Fruit fly (Drosophila melanogaster) S2 (cell line): ENCODE results near the gene spict.

Experiments used
- CG8478 ChIP-seq: fragments of >200 bp; optimal IDR thresholded peaks from 2 replicates; lab custom pipeline; 2018
- CTCF ChIP-seq, 2 experiments: fragments of >200 bp; optimal IDR thresholded peaks; 2 replicates each; lab custom pipeline; 2018

Gene spict

DNA sequence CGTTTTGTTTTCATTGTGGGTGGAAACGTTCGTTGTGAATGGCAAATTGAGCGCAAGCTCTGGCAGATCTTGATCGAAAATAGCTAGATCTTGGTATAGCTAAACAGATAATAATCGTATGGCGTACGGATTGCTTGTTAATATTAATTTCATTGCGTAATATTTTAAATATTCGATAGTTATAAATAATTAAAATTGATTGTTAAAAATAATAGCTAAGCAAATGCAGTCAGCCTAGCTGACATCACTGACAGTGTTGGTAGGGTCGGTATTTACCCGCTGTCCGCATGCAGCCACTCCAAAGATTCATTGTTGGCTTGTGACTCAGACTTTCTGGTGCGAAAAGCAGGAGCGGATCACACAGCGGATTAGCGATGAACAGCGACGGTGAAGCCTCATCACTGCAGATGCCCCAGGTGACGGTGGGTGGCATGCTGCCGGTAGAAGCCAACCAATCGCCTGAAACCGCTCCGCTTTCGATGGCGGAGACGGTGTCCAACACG is at the start of gene spict, which contains the start of gene CG5776:
spict (plus strand) TSS at position 308 of the 503 bp plus-strand sequence.
CG5776 (minus strand) TSS at position 34 of the 503 bp plus-strand sequence.
- TF ChIP-seq CTCF (optimal IDR thresholded peaks at IDR 0.05; lab: Kevin White, UChicago) = peak in 1 of 2 experiments; percentile 15
- no peak for TF ChIP-seq CG8478

DNA sequence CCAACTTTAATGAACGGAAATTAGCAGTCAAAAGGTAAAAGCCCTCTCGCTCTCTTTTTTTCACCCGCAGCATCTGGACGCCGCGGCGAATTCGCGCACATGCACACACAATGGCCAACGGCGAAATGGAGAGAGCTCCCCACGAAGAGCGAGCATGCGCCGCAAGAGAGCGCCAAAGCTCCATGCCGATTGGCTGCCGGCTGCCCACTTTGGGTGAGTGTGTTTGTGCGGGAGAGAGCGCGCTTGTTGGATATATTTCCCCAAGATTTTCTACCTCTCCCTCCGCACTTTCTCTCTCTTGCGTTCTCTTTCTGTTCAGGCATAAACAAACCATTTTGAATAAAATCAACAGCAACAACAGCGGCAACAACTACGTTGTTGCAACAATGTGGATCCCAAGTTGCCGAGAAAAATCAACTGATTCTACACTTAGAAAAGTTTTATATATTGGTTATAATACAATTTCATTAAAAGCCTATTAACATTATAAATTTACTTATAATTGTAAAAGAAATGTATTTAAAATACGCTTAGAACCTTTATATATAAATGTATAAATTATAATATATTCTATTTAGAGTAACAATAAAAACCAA is 48.7 kb upstream of the spict start:
- TF ChIP-seq CTCF (optimal IDR thresholded peaks at IDR 0.05; lab: Kevin White, UChicago) (no peak), CG8478 (no peak)

DNA sequence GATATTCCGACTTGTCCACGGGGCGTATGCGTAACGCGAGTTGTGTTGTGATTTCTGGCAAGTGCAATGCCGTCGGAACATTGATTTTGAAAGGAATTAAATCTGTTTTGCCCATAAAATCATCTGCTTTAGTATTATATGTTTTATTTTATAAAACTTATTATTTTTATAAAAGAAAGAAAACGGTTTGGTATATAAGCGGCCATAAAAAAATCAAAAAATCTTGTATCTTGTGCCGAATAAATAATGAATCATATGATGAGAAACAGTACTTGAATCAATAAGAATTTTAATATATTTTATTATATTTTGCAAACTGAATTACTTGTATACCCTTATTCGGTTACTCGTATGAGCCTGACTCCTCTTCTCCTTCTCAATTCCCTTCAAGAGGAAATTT is 47.7 kb upstream of the spict start, which contains the start of gene pdm2:
pdm2 (plus strand) TSS at position 301 of the 400 bp plus-strand sequence.
- TF ChIP-seq CG8478 (no peak), CTCF (optimal IDR thresholded peaks at IDR 0.05; lab: Kevin White, UChicago) (no peak)

DNA sequence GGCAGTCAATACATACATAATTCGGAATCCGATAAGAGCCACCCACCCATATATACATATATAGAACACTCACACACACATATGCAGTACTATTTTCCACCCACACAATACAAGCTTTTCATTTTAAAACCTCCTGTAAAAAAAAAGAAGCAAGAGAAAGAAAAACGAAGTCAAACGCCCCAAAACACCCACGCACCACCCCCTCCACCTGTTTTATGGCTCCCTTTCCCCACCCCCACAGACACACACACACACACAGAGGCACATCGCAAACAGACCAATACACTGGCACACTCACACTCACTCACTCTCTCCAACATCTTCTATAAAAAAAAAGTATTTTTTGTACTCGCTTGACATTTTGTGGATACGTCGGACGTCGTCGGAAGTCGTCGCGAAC is 47.2 kb upstream of the spict start:
- no peak for TF ChIP-seq CG8478

DNA sequence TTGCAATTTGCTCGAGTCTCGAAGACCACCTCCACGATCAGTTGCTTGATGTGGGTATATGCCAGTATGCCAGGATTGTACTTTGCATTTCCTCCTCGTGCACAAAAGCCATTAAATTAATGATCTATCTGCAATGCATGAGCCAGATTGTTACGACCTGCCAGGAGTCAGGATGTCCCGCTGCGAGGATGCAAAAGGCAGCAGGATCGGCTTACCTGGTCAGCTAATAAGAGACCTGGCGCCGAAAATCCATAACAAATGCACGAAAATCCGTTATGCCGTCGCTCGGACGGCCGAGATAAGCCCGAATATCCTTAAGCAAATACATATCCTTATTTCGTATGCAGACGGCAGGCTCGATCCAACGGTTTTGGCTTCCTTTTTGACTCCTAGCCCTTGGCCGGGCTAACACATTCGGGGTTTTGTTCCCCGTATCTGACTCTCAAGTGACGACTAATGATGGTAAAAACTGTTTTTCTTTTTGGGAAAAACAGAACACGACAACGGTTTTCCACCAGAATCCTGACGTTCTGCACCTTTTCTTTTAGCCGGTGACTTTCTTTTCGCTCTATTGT is 38.4 kb upstream of the spict start:
- TF ChIP-seq CG8478 (no peak), CTCF (optimal IDR thresholded peaks at IDR 0.05; lab: Kevin White, UChicago) (no peak)

DNA sequence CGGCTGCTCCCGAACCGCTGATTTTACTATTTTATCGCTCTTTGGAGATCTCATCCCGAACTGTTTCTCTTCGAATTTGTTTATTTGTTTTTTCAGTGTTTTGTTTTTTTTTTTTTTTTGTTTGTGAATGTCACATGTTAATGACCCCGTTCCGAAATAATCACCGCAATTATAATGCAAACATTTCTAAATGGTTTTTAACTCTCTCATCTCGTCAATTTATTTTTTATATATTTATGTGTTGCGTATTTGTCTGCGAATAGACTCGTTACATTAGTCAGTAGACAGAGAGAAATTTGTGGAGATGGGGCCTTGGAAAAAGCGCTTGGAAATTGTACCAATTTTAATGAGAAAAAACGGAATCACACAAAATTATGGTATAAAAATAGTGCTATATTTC is 34.9 kb upstream of the spict start, which contains the start of gene Nepl7:
Nepl7 (minus strand) TSS at position 101 of the 400 bp plus-strand sequence.
- no peak for TF ChIP-seq CG8478
- no peak for TF ChIP-seq CTCF (optimal IDR thresholded peaks at IDR 0.05; lab: Kevin White, UChicago)

DNA sequence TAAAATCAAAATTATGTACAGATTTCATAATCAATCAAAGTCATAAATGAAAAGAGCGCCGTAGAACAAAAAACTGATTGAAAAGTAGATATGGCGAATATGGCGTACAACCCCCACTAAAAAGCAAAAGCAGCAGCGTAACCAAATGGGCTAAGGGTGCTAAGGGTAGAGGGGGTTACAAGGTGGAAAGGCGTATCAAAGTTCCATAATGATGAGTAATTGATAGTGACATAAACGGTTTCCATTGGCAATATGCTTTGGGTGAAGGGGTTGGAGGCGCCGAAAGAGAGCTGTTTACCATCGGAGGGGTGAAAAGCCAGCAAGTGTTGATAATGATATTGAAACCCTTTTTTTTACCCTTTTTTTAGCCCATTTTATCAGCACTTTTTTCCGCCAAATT is 32.2 kb upstream of the spict start:
- no peak for TF ChIP-seq CG8478
- no peak for TF ChIP-seq CTCF (optimal IDR thresholded peaks at IDR 0.05; lab: Kevin White, UChicago)

DNA sequence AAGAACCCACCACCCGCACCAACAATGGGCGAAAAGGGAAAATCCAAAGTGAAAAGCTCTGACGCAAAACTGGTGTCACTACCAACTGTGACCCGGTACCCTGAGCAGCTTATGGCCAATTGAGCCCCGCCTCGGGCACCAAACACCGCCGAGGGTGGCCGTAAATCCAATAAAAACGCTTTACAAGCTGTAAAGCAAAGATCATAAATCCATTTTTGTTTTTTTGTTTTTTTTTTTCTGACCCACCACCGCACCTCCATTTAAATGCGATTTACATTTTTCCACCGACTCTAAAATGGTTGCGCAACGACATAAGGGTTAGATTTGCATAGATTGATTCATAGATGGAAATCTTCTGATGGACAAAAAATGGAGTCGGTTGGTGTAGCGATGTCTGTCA is 30.2 kb upstream of the spict start:
- TF ChIP-seq CG8478 (no peak), CTCF (optimal IDR thresholded peaks at IDR 0.05; lab: Kevin White, UChicago) (no peak)

DNA sequence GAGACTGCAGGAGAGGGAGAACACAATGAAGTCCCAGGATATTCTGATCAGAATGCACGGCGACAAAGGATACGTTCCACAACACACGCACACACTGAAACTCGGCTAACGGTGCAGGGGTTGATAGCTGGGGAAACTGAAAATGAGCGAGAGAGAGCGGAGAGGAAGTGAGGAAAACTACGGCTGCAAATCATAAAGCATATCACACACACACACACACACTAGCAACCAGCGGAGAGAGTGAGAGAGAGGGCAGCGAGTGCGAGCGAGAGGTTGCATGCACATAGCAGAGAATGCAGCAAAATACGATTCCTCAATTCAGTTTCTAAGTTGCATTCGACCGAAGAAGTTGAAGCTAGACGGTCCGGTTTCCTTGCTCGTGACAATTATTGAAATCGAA is 26.2 kb upstream of the spict start:
- TF ChIP-seq CG8478 (no peak), CTCF (optimal IDR thresholded peaks at IDR 0.05; lab: Kevin White, UChicago) (no peak)

DNA sequence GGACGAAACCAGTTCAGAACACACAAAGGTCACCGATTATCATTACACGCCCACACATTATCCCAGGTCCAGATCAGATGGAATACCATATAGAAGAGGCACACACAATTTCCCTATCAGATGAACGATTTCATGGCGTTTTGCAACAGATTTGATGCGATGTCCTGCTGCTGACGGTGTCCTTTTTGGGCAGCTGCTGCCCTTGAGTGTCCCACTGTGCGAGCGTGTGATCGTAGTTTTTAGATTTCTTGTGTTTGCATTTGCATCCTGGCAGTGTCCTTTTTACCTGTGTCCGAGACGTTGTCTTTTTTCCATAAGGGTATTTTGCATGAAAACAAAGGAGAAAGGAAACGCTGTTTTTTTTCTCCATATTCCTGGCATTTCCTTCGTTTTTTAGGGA is 25.2 kb upstream of the spict start:
- TF ChIP-seq CG8478 (no peak), CTCF (optimal IDR thresholded peaks at IDR 0.05; lab: Kevin White, UChicago) (no peak)

DNA sequence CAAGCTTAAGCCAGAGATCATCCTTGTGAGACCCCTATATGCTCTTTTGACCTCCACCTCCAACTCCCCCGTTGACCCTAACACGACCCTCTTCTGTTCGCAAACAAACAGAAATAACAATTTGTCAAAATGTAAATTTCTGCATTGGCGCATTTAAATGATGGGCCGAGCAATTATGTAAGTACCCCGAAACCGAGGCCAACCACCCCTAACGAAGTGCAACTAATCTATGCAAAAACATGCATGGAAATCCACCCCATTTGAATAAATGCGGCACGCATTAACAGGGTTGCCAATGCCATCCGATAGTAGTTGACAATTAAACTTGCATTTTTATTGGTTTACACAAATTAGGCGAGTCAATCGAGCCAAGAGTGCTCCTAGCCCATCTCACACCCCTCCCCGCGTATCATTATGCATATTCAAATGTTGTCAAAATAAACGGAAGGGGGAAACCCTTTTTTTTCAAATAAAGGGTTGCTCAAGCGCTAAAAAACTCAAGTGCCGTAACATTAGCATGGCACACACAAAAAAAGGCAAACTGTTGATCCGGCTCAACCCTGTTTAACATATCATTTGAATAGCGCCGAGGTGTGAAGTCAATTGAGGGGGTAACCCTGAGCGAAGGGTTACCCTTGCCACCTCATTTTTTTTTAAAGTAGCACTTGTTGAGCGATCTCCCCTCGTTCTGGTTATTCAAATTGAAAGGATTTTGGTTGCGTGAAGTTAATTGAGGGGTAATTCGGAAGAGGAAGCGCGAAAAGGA is 22.7 kb upstream of the spict start:
- TF ChIP-seq CTCF (optimal IDR thresholded peaks at IDR 0.05; lab: Kevin White, UChicago) = no peak

DNA sequence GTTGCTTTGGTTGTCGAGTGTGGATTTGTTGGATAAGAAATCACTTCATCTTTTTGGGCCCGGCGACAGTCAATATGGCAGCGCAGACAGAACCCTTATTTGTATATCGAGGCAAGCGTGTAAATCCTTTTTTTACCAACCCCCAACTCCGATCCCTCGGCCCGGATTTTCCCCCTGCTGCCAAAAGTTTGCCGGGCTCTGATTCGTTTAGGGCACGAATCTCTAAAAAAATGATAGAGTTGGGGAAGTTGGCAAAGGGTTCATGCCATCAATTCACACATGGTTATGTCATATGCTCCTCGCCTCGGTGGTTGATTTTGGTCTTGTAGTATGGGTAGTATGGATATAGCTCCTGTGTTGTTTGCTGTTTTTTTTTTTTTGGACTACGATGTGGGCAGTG is 17.7 kb upstream of the spict start:
- no peak for TF ChIP-seq CTCF (optimal IDR thresholded peaks at IDR 0.05; lab: Kevin White, UChicago)
- TF ChIP-seq CG8478 = no peak

DNA sequence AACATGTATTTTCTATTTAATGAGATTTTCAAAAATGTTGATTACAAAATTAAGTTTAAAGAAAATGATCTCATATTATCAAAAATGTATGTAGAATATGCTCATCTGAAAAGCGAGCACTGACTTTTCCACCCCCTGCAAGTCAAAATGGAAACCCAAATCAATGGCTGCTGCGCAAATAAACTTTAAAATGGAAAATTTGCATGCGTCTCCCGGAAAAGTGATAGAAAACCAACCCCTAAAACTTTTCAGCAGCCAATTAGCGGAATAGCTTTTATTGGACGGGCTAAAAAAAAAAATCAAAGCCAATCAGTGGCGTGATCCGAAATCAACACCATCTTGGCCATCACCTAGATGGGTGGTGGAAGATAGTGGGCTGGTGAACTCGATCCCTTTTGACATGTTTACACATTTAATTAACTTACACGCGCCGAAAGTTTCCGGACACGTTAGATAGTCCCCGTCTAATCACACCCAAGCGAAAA is 15.2 kb upstream of the spict start:
- TF ChIP-seq CTCF (optimal IDR thresholded peaks at IDR 0.05; lab: Kevin White, UChicago) (no peak), CG8478 (no peak)

DNA sequence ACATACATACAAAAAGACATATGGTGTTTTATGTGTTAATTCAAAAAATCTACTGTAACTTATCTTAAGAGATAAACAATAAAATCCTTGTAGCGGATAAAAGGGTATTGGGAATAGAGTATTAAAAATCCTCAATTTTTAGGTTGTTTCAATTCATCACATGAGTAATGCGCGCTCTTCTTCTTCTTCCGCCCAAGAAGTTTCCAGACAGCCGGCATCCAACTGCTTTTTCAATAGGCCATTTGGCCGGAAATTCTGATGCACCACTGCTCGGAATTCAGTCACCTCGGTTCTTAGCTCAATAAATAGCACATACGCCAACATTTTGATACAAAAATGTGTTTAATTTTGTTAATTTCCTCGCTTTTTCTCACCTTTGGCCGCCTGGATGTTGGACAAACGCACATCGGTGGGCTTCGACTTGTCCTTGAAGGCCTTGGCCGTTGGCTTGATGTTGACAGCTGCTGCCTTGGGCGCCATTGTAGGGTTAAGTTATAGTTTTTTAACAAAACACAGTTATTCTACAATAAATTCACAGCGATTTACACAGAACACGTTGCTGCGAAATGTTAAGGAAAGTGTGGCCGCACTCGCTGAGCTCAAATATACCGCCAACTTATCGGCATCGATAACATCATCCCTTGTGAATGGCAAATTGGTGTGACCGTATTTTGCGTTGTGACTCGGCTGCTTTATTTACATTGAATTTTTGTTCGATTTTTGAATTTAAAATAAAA is 12.0 kb upstream of the spict start, which contains the start of the genes CCT4 and CG6153:
CCT4 (minus strand) TSS at position 592 of the 737 bp plus-strand sequence.
CG6153 (plus strand) TSS at position 651 of the 737 bp plus-strand sequence.
- TF ChIP-seq CG8478 (no peak), CTCF (optimal IDR thresholded peaks at IDR 0.05; lab: Kevin White, UChicago) (no peak)

DNA sequence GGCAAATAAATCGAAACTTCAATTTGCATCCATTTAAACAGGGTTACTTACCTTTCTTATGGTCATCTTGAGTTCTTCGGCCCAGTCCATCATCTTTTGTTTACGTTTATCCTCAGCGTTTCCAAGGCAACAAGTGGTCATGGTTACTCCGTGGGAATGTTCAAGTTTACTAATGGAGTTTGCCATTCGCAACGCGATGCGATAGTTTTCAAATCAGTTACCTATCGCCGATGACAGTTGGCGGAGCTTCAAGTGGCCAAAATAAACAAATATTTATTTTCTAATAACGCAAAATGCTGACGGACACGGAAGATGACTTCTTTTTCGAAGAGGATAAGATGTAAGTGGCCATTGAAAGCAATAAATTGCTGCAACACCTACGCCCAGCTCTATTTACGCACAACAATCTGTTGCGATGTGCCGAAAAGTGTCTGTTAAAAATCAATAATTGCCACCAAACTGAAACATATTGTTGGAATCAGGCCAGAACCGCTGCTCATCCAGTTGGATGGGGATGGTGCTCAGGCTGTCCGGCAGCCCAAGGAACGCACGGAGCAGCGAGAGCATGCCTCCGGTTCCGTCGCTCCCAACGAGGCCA is 9.6 kb upstream of the spict start, which contains the start of the genes IFT43 and PICK1:
IFT43 (minus strand) TSS at position 166 of the 598 bp plus-strand sequence.
PICK1 (plus strand) TSS at position 211 of the 598 bp plus-strand sequence.
- TF ChIP-seq CTCF (optimal IDR thresholded peaks at IDR 0.05; lab: Kevin White, UChicago) = no peak
- TF ChIP-seq CG8478 = no peak
